Worm (Caenorhabditis elegans) whole organism, L4 larva: ENCODE results near the gene skih-2.

Experiments
- D1046.2 ChIP-seq: fragments of 200-800 bp; sonication (Bioruptor generic); IDR thresholded peaks from 2 replicates; pipeline ENCODE4 v1.3.6; 2022; ENCODE audit warnings: missing genetic modification characterization, missing compliant biosample characterization
- F26F4.8 ChIP-seq: fragments of 200-800 bp; sonication (Bioruptor generic); conservative IDR thresholded peaks from 2 replicates; pipeline ENCODE4 v1.3.6; 2022; ENCODE audit warnings: missing genetic modification characterization, missing compliant biosample characterization
- F44E2.7 ChIP-seq: fragments of 200-800 bp; sonication (Bioruptor generic); IDR thresholded peaks from 2 replicates; pipeline ENCODE4 v2.1.2; 2022; ENCODE audit warnings: missing genetic modification characterization, missing compliant biosample characterization
- T26A8.4 ChIP-seq: fragments of 200-800 bp; sonication (Bioruptor generic); IDR thresholded peaks from 2 replicates; pipeline ENCODE4 v1.3.6; 2022; ENCODE audit warnings: missing genetic modification characterization, missing compliant biosample characterization
- Y105C5A.15 ChIP-seq: fragments of 200-800 bp; sonication (Bioruptor generic); IDR thresholded peaks from 2 replicates; pipeline ENCODE4 v1.3.6; 2022; ENCODE audit warnings: missing genetic modification characterization, missing compliant biosample characterization
- Y5F2A.4 ChIP-seq: fragments of 200-800 bp; sonication (Bioruptor generic); optimal IDR thresholded peaks from 2 replicates; lab custom pipeline; 2018; ENCODE audit warnings: mild to moderate bottlenecking, missing genetic modification characterization, missing compliant biosample characterization
- Y75B8A.6 ChIP-seq: fragments of 200-800 bp; sonication (Bioruptor generic); IDR thresholded peaks from 2 replicates; pipeline ENCODE4 v1.3.6; 2022; ENCODE audit warnings: missing genetic modification reagents, missing genetic modification characterization, missing compliant biosample characterization
- ama-1 ChIP-seq: fragments of 150-350 bp; optimal IDR thresholded peaks from 2 replicates; lab custom pipeline; 2014; ENCODE audit warnings: inconsistent platforms, mixed read lengths
- arid-1 ChIP-seq: fragments of 200-800 bp; sonication (Bioruptor generic); conservative IDR thresholded peaks from 2 replicates; pipeline ENCODE4 v1.3.6; 2022; ENCODE audit warnings: missing genetic modification reagents, missing genetic modification characterization, missing compliant biosample characterization
- ceh-28 ChIP-seq: fragments of 150-350 bp; optimal IDR thresholded peaks from 2 replicates; lab custom pipeline; 2014; ENCODE audit warnings: missing biosample characterization, missing genetic modification reagents, missing genetic modification characterization
- ceh-32 ChIP-seq: sonication (generic microtip); optimal IDR thresholded peaks from 2 replicates; lab custom pipeline; 2016; ENCODE audit warnings: mild to moderate bottlenecking, missing genetic modification characterization, missing compliant biosample characterization; ENCODE audit not compliant: poor library complexity
- ceh-44 ChIP-seq: fragments of 200-800 bp; sonication (Bioruptor generic); IDR thresholded peaks from 2 replicates; pipeline ENCODE4 v1.3.6; 2022; ENCODE audit warnings: missing genetic modification reagents, missing genetic modification characterization, missing compliant biosample characterization
- ceh-62 ChIP-seq: sonication (generic microtip); optimal IDR thresholded peaks from 2 replicates; lab custom pipeline; 2017; ENCODE audit warnings: missing biosample characterization, missing genetic modification characterization
- cey-2 ChIP-seq: sonication (generic microtip); optimal IDR thresholded peaks from 3 replicates; lab custom pipeline; 2017; ENCODE audit warnings: missing genetic modification characterization, mild to moderate bottlenecking, missing compliant biosample characterization, antibody characterized with exemption, borderline replicate concordance; ENCODE audit not compliant: insufficient read depth
- daf-16 ChIP-seq, 3 experiments: sonication (generic microtip); optimal IDR thresholded peaks; 2 replicates each; lab custom pipeline; 2016 to 2017; ENCODE audit warnings: missing genetic modification characterization in 3 of 3, missing genetic modification reagents in 3 of 3, mild to moderate bottlenecking in 2 of 3, missing compliant biosample characterization in 2 of 3, missing biosample characterization in 1 of 3, moderate library complexity in 1 of 3
- dmd-9 ChIP-seq: fragments of 200-800 bp; sonication (Bioruptor generic); IDR thresholded peaks from 2 replicates; pipeline ENCODE4 v1.3.6; 2022; ENCODE audit warnings: missing genetic modification reagents, missing genetic modification characterization, missing compliant biosample characterization
- dve-1 ChIP-seq: sonication (generic microtip); optimal IDR thresholded peaks from 2 replicates; lab custom pipeline; 2017; ENCODE audit warnings: antibody characterized with exemption, mild to moderate bottlenecking, missing genetic modification characterization, missing compliant biosample characterization; ENCODE audit not compliant: insufficient read depth
- egl-27 ChIP-seq: sonication (generic microtip); optimal IDR thresholded peaks from 3 replicates; lab custom pipeline; 2017; ENCODE audit warnings: missing biosample characterization, missing genetic modification reagents, missing genetic modification characterization
- egl-43 ChIP-seq: fragments of 200-800 bp; sonication (Bioruptor generic); IDR thresholded peaks from 2 replicates; pipeline ENCODE4 v1.3.6; 2022; ENCODE audit warnings: missing genetic modification reagents, missing genetic modification characterization, missing compliant biosample characterization
- fos-1 ChIP-seq: fragments of 150-350 bp; optimal IDR thresholded peaks from 2 replicates; lab custom pipeline; 2014; ENCODE audit warnings: missing biosample characterization, missing genetic modification characterization
- gei-8 ChIP-seq: fragments of 200-800 bp; sonication (Bioruptor generic); optimal IDR thresholded peaks from 2 replicates; lab custom pipeline; 2018; ENCODE audit warnings: mild to moderate bottlenecking, missing genetic modification characterization, missing compliant biosample characterization
- hif-1 ChIP-seq, 2 experiments: sonication (generic microtip); optimal IDR thresholded peaks; 2 replicates each; lab custom pipeline; 2016 to 2017; ENCODE audit warnings: missing compliant biosample characterization in 2 of 2, missing genetic modification characterization in 2 of 2, missing genetic modification reagents in 2 of 2, missing genotype in 2 of 2, mild to moderate bottlenecking in 1 of 2
- hlh-11 ChIP-seq: fragments of 200-800 bp; sonication (Bioruptor generic); optimal IDR thresholded peaks from 2 replicates; lab custom pipeline; 2018; ENCODE audit warnings: mild to moderate bottlenecking, missing genetic modification characterization, missing compliant biosample characterization
- hlh-30 ChIP-seq: sonication (generic microtip); optimal IDR thresholded peaks from 2 replicates; lab custom pipeline; 2017; ENCODE audit warnings: antibody characterized with exemption, mild to moderate bottlenecking, missing genetic modification characterization, missing compliant biosample characterization; ENCODE audit not compliant: insufficient read depth
- hmg-1.1 ChIP-seq: fragments of 200-800 bp; sonication (Bioruptor generic); IDR thresholded peaks from 2 replicates; pipeline ENCODE4 v1.3.6; 2022; ENCODE audit warnings: missing genetic modification reagents, missing genetic modification characterization, missing compliant biosample characterization
- jun-1 ChIP-seq: fragments of 150-350 bp; optimal IDR thresholded peaks from 2 replicates; lab custom pipeline; 2014; ENCODE audit warnings: missing biosample characterization, missing genetic modification reagents, missing genetic modification characterization
- lin-38 ChIP-seq: fragments of 200-800 bp; sonication (Bioruptor generic); IDR thresholded peaks from 2 replicates; pipeline ENCODE4 v1.3.6; 2022; ENCODE audit warnings: missing genetic modification reagents, missing genetic modification characterization, missing compliant biosample characterization
- lin-39 ChIP-seq: fragments of 150-350 bp; optimal IDR thresholded peaks from 2 replicates; lab custom pipeline; 2014; ENCODE audit warnings: missing biosample characterization, missing genetic modification reagents, missing genetic modification characterization
- madf-5 ChIP-seq, 2 experiments: fragments of 200-800 bp; sonication (Bioruptor generic); IDR thresholded peaks; 2 replicates each; pipeline ENCODE4 v1.3.6; 2022; ENCODE audit warnings: missing compliant biosample characterization in 2 of 2, missing genetic modification characterization in 2 of 2
- mdt-29 ChIP-seq: fragments of 200-800 bp; sonication (Bioruptor generic); IDR thresholded peaks from 2 replicates; pipeline ENCODE4 v1.3.6; 2022; ENCODE audit warnings: missing genetic modification reagents, missing genetic modification characterization, missing compliant biosample characterization
- mxl-2 ChIP-seq: fragments of 200-800 bp; sonication (Bioruptor generic); conservative IDR thresholded peaks from 2 replicates; pipeline ENCODE4 v1.3.6; 2022; ENCODE audit warnings: missing genetic modification reagents, missing genetic modification characterization, missing compliant biosample characterization
- nhr-10 ChIP-seq: fragments of 150-350 bp; optimal IDR thresholded peaks from 2 replicates; lab custom pipeline; 2014; ENCODE audit warnings: missing biosample characterization, missing genetic modification characterization
- nhr-11 ChIP-seq: fragments of 150-350 bp; optimal IDR thresholded peaks from 2 replicates; lab custom pipeline; 2014; ENCODE audit warnings: missing biosample characterization, missing genetic modification characterization
- nhr-111 ChIP-seq: fragments of 200-800 bp; sonication (Bioruptor generic); optimal IDR thresholded peaks from 2 replicates; lab custom pipeline; 2018; ENCODE audit warnings: mild to moderate bottlenecking, missing genetic modification characterization, missing compliant biosample characterization
- nhr-41 ChIP-seq: fragments of 200-800 bp; sonication (Bioruptor generic); IDR thresholded peaks from 2 replicates; pipeline ENCODE4 v1.3.6; 2022; ENCODE audit warnings: missing genetic modification reagents, missing genetic modification characterization, missing compliant biosample characterization
- nhr-77 ChIP-seq: fragments of 150-350 bp; optimal IDR thresholded peaks from 2 replicates; lab custom pipeline; 2014; ENCODE audit warnings: missing biosample characterization, missing genetic modification characterization
- pqm-1 ChIP-seq: sonication (generic microtip); optimal IDR thresholded peaks from 2 replicates; lab custom pipeline; 2017; ENCODE audit warnings: missing biosample characterization, missing genetic modification characterization
- sdz-12 ChIP-seq: fragments of 200-800 bp; sonication (Bioruptor generic); optimal IDR thresholded peaks from 2 replicates; lab custom pipeline; 2018; ENCODE audit warnings: mild to moderate bottlenecking, missing genetic modification characterization, missing compliant biosample characterization
- snpc-1.2 ChIP-seq: fragments of 200-800 bp; sonication (Bioruptor generic); IDR thresholded peaks from 2 replicates; pipeline ENCODE4 v1.3.6; 2022; ENCODE audit warnings: missing genetic modification reagents, missing genetic modification characterization, missing compliant biosample characterization
- spr-1 ChIP-seq: sonication (generic microtip); optimal IDR thresholded peaks from 2 replicates; lab custom pipeline; 2016; ENCODE audit warnings: mild to moderate bottlenecking, missing genetic modification characterization, missing compliant biosample characterization
- spr-3 ChIP-seq: fragments of 200-800 bp; sonication (Bioruptor generic); optimal IDR thresholded peaks from 2 replicates; lab custom pipeline; 2018; ENCODE audit warnings: mild to moderate bottlenecking, missing genetic modification characterization, missing compliant biosample characterization
- tra-1 ChIP-seq: fragments of 200-800 bp; sonication (Bioruptor generic); IDR thresholded peaks from 2 replicates; pipeline ENCODE4 v1.3.6; 2022; ENCODE audit warnings: missing genetic modification reagents, missing genetic modification characterization, missing compliant biosample characterization
- unc-62 ChIP-seq, 3 experiments: fragments of 150-350 bp in 1 of 3; sonication (generic microtip); optimal IDR thresholded peaks in 2 of 3; peaks in 1 of 3; 1 replicate in 1 of 3; 2 replicates in 2 of 3; lab custom pipeline; 2014 to 2017; ENCODE audit warnings: missing biosample characterization in 3 of 3, missing genetic modification characterization in 3 of 3, missing genetic modification reagents in 3 of 3, missing genotype in 1 of 3
- vab-7 ChIP-seq: fragments of 200-800 bp; sonication (Bioruptor generic); IDR thresholded peaks from 2 replicates; pipeline ENCODE4 v1.3.6; 2022; ENCODE audit warnings: missing genetic modification reagents, missing genetic modification characterization, missing compliant biosample characterization
- zag-1 ChIP-seq: fragments of 150-350 bp; optimal IDR thresholded peaks from 2 replicates; lab custom pipeline; 2014; ENCODE audit warnings: missing biosample characterization, missing genetic modification characterization
- zip-11 ChIP-seq: fragments of 200-800 bp; sonication (Bioruptor generic); IDR thresholded peaks from 2 replicates; pipeline ENCODE4 v1.3.6; 2022; ENCODE audit warnings: missing genetic modification characterization, missing compliant biosample characterization
- zip-2 ChIP-seq: fragments of 150-350 bp; optimal IDR thresholded peaks from 2 replicates; lab custom pipeline; 2014; ENCODE audit warnings: missing biosample characterization, missing genetic modification characterization
- ztf-11 ChIP-seq: fragments of 150-350 bp; optimal IDR thresholded peaks from 2 replicates; lab custom pipeline; 2014; ENCODE audit warnings: missing biosample characterization, missing genetic modification characterization
- ztf-7 ChIP-seq: fragments of 150-350 bp; optimal IDR thresholded peaks from 2 replicates; lab custom pipeline; 2014; ENCODE audit warnings: missing biosample characterization, missing genetic modification characterization

The skih-2 gene

ce11 chrIV:11118837-11119491 is 23.2 kb downstream of the skih-2 start, which contains the start of the genes imp-2 and enpl-1 (continued):
- TF ChIP-seq spr-3 (GFP tag; lab: Kevin White, UChicago) (peak; percentile 11), Y5F2A.4 (no peak), egl-27 (tag; lab: Kevin White, UChicago) (no peak), hif-1 (tag; optimal IDR thresholded peaks at IDR 0.05; lab: Kevin White, UChicago) (peak; percentile 18 to 69), mdt-29 (GFP tag; lab: Robert Waterston, UW) (peak; percentile 60; the same call in 1 of the 2 replicates), dmd-9 (GFP tag; lab: Robert Waterston, UW) (peak; percentile 55; the same call in 1 of the 2 replicates), ceh-28 (tag; lab: Kevin White, UChicago) (no peak), ztf-7 (tag; lab: Kevin White, UChicago) (no peak), tra-1 (GFP tag; lab: Robert Waterston, UW) (peak; percentile 49; the same call in 1 of the 2 replicates), ceh-44 (GFP tag; lab: Robert Waterston, UW) (no peak), ceh-32 (tag; lab: Kevin White, UChicago) (no peak), fos-1 (no peak), zip-11 (GFP tag; lab: Robert Waterston, UW) (no peak), hlh-11 (tag; lab: Kevin White, UChicago) (peak; percentile 96), nhr-10 (tag; lab: Kevin White, UChicago) (peak; percentile 30), mxl-2 (GFP tag; lab: Robert Waterston, UW) (no peak), gei-8 (peak; percentile 76), nhr-41 (no peak), vab-7 (GFP tag; lab: Robert Waterston, UW) (peak; percentile 67), nhr-111 (GFP tag; lab: Kevin White, UChicago) (no peak), F26F4.8 (no peak), ama-1 (lab: Kevin White, UChicago) (peak; percentile 21), ztf-11 (no peak), nhr-77 (peak; percentile 77), cey-2 (tag; lab: Kevin White, UChicago) (no peak), hlh-30 (peak; percentile 92), lin-39 (tag; lab: Kevin White, UChicago) (no peak), pqm-1 (peak; percentile 64), sdz-12 (GFP tag; lab: Kevin White, UChicago) (no peak), arid-1 (peak; percentile 71), D1046.2 (no peak), dve-1 (peak; percentile 93), zag-1 (tag; lab: Kevin White, UChicago) (peak; percentile 68), jun-1 (tag; lab: Kevin White, UChicago) (peak; percentile 71), nhr-11 (tag; lab: Kevin White, UChicago) (peak; percentile 83), zip-2 (peak; percentile 43), lin-38 (GFP tag; lab: Robert Waterston, UW) (peak; percentile 80), unc-62 (GFP tag; optimal IDR thresholded peaks at IDR 0.05 in 1 of 2; lab: Kevin White, UChicago) (peak in 1 of 2 experiments; percentile 96), unc-62 (tag; optimal IDR thresholded peaks at IDR 0.05; lab: Kevin White, UChicago) (no peak), ceh-62 (tag; lab: Kevin White, UChicago) (no peak), Y75B8A.6 (GFP tag; lab: Robert Waterston, UW) (no peak), F44E2.7 (no peak), daf-16 (GFP tag; optimal IDR thresholded peaks at IDR 0.05; lab: Kevin White, UChicago) (peak in 1 of 2 experiments; percentile 74), daf-16 (tag; optimal IDR thresholded peaks at IDR 0.05; lab: Kevin White, UChicago) (peak; percentile 72), egl-43 (GFP tag; lab: Robert Waterston, UW) (peak; percentile 86), spr-1 (tag; lab: Kevin White, UChicago) (peak; percentile 59), hmg-1.1 (GFP tag; lab: Robert Waterston, UW) (peak; percentile 91), madf-5 (GFP tag; IDR thresholded peaks at IDR 0.05; lab: Robert Waterston, UW) (no peak), snpc-1.2 (GFP tag; lab: Robert Waterston, UW) (no peak), Y105C5A.15 (GFP tag; lab: Robert Waterston, UW) (no peak), T26A8.4 (GFP tag; lab: Robert Waterston, UW) (peak; percentile 89)
